Fruit fly (Drosophila melanogaster): ENCODE measurements around the gene CG9231.

Gene CG9231

dm6 chr3L:19552136-19552773 is 33.5 kb downstream of the CG9231 start, which contains the start of the genes Ltn1 and CG9300 (continued):
- no peak for TF ChIP-seq Drgx (GFP tag; IDR thresholded peaks at IDR 0.05)
- no peak for TF ChIP-seq Tbp (GFP tag; optimal IDR thresholded peaks at IDR 0.05)
- TF ChIP-seq CG17186 (GFP tag; optimal IDR thresholded peaks at IDR 0.05), result peak; percentile 79
- peak; percentile 74 for TF ChIP-seq HLHmδ (GFP tag; optimal IDR thresholded peaks at IDR 0.05)
- TF ChIP-seq CG10366 (GFP tag; IDR thresholded peaks at IDR 0.05), result no peak
- TF ChIP-seq cwo (GFP tag; optimal IDR thresholded peaks at IDR 0.05), result peak; percentile 98
- TF ChIP-seq Asciz (GFP tag; optimal IDR thresholded peaks at IDR 0.05), result no peak
- no peak for TF ChIP-seq CG18764 (GFP tag; optimal IDR thresholded peaks at IDR 0.05)
- no peak for TF ChIP-seq cato (GFP tag; optimal IDR thresholded peaks at IDR 0.05; ENCODE audit: borderline replicate concordance)
- 0 out of 3 replicates have a peak, but pooled peaks have one; percentile 33 for TF ChIP-seq mld (GFP tag; IDR thresholded peaks at IDR 0.05; ENCODE audit: partially characterized antibody)
- no peak for TF ChIP-seq Fer2 (tag; optimal IDR thresholded peaks at IDR 0.05)
- no peak for TF ChIP-seq fd64A (GFP tag; optimal IDR thresholded peaks at IDR 0.05)
- peak; percentile 29 for TF ChIP-seq CG10431 (GFP tag; optimal IDR thresholded peaks at IDR 0.05)
- TF ChIP-seq CG13894 (tag; optimal IDR thresholded peaks at IDR 0.05), result no peak
- TF ChIP-seq CG13424 (tag; optimal IDR thresholded peaks at IDR 0.05), result no peak
- TF ChIP-seq Dref (GFP tag; IDR thresholded peaks at IDR 0.05), result peak; percentile 65
- peak; percentile 6 for TF ChIP-seq CG9817 (tag; optimal IDR thresholded peaks at IDR 0.05)
- peak; percentile 28 for TF ChIP-seq CG4707 (GFP tag; optimal IDR thresholded peaks at IDR 0.05)
- TF ChIP-seq usp (GFP tag; optimal IDR thresholded peaks at IDR 0.05), result no peak
- peak; percentile 14 for TF ChIP-seq lilli (GFP tag; optimal IDR thresholded peaks at IDR 0.05)
- TF ChIP-seq Dbx (GFP tag; IDR thresholded peaks at IDR 0.05), result peak; percentile 38; the same call in 1 of the 3 replicates
- TF ChIP-seq NC2α (GFP tag; optimal IDR thresholded peaks at IDR 0.05), result peak; percentile 10
- peak; percentile 12; the same call in 2 of the 3 replicates for TF ChIP-seq zen2 (GFP tag; IDR thresholded peaks at IDR 0.05; ENCODE audit: partially characterized antibody)
- TF ChIP-seq br (optimal IDR thresholded peaks at IDR 0.05), result no peak
- peak; percentile 26 for TF ChIP-seq HLH54F (GFP tag; optimal IDR thresholded peaks at IDR 0.05)
- no peak for TF ChIP-seq CG15269 (tag; optimal IDR thresholded peaks at IDR 0.05)
- peak; percentile 4 for TF ChIP-seq CG4424 (GFP tag; optimal IDR thresholded peaks at IDR 0.05)
- no peak for TF ChIP-seq D19A (tag; optimal IDR thresholded peaks at IDR 0.05)
- TF ChIP-seq klu (GFP tag; IDR thresholded peaks at IDR 0.05), result no peak
- TF ChIP-seq Usf (GFP tag; optimal IDR thresholded peaks at IDR 0.05), result peak; percentile 20
- TF ChIP-seq CG2678 (tag; optimal IDR thresholded peaks at IDR 0.05), result no peak
- peak; percentile 86 for TF ChIP-seq CG3847 (GFP tag; IDR thresholded peaks at IDR 0.05)
- TF ChIP-seq Mad (GFP tag; optimal IDR thresholded peaks at IDR 0.05), result no peak
- no peak for TF ChIP-seq zf30C (GFP tag; optimal IDR thresholded peaks at IDR 0.05)
- no peak for TF ChIP-seq CG14667 (GFP tag; IDR thresholded peaks at IDR 0.05)
- no peak for TF ChIP-seq CG12769 (tag; optimal IDR thresholded peaks at IDR 0.05)
- TF ChIP-seq ERR (GFP tag; optimal IDR thresholded peaks at IDR 0.05), result no peak
- peak; percentile 77 for TF ChIP-seq CG12659 (GFP tag; optimal IDR thresholded peaks at IDR 0.05)
- TF ChIP-seq ash1 (GFP tag; optimal IDR thresholded peaks at IDR 0.05), result no peak
- no peak for TF ChIP-seq Bteb2 (GFP tag; optimal IDR thresholded peaks at IDR 0.05)
- TF ChIP-seq grn (GFP tag; optimal IDR thresholded peaks at IDR 0.05), result no peak
- no peak for TF ChIP-seq CG7745 (tag; optimal IDR thresholded peaks at IDR 0.05)
- no peak for TF ChIP-seq fd96Cb (tag; optimal IDR thresholded peaks at IDR 0.05)
- no peak for TF ChIP-seq CG10147 (GFP tag; optimal IDR thresholded peaks at IDR 0.05)
- TF ChIP-seq Sry-δ (GFP tag; optimal IDR thresholded peaks at IDR 0.05), result peak; percentile 61
- TF ChIP-seq Stat92E (GFP tag; optimal IDR thresholded peaks at IDR 0.05), result no peak
- no peak for TF ChIP-seq CG8281 (tag; optimal IDR thresholded peaks at IDR 0.05)
- TF ChIP-seq MBD-R2 (GFP tag; IDR thresholded peaks at IDR 0.05), result peak; percentile 97
- no peak for TF ChIP-seq CG2202 (tag; optimal IDR thresholded peaks at IDR 0.05)

Data from whole organism, embryonic.